Worm (Caenorhabditis elegans) whole organism, late embryonic: ENCODE results near the gene F15B9.8.

ENCODE experiments used
- F13H6.1 ChIP-seq: sonication (generic microtip); optimal IDR thresholded peaks from 2 replicates; lab custom pipeline; 2016; ENCODE audit warnings: missing genetic modification characterization, missing compliant biosample characterization
- T23F11.4 ChIP-seq: fragments of 200-800 bp; sonication (Bioruptor generic); optimal IDR thresholded peaks from 2 replicates; lab custom pipeline; 2018; ENCODE audit warnings: mild to moderate bottlenecking, missing genetic modification characterization, missing compliant biosample characterization
- Y22D7AL.16 ChIP-seq: sonication (generic microtip); optimal IDR thresholded peaks from 2 replicates; lab custom pipeline; 2016; ENCODE audit warnings: missing genetic modification characterization, missing compliant biosample characterization
- ceh-14 ChIP-seq: sonication (generic microtip); optimal IDR thresholded peaks from 2 replicates; lab custom pipeline; 2016; ENCODE audit warnings: missing genotype, missing genetic modification characterization, missing compliant biosample characterization
- ceh-18 ChIP-seq: sonication (generic microtip); optimal IDR thresholded peaks from 2 replicates; lab custom pipeline; 2016; ENCODE audit warnings: missing genetic modification characterization, missing compliant biosample characterization
- ceh-2 ChIP-seq: sonication (generic microtip); optimal IDR thresholded peaks from 2 replicates; lab custom pipeline; 2016; ENCODE audit warnings: missing genotype, missing genetic modification characterization, missing compliant biosample characterization
- ceh-31 ChIP-seq: sonication (generic microtip); optimal IDR thresholded peaks from 2 replicates; lab custom pipeline; 2016; ENCODE audit warnings: missing genetic modification characterization, missing compliant biosample characterization
- ceh-34 ChIP-seq: sonication (generic microtip); optimal IDR thresholded peaks from 2 replicates; lab custom pipeline; 2016; ENCODE audit warnings: mild to moderate bottlenecking, missing genetic modification characterization, missing compliant biosample characterization
- ceh-45 ChIP-seq: fragments of 200-800 bp; sonication (Bioruptor generic); IDR thresholded peaks from 2 replicates; pipeline ENCODE4 v1.3.6; 2022; ENCODE audit warnings: missing genetic modification reagents, missing genetic modification characterization, missing compliant biosample characterization
- ceh-48 ChIP-seq: sonication (generic microtip); optimal IDR thresholded peaks from 2 replicates; lab custom pipeline; 2016; ENCODE audit warnings: missing genetic modification characterization, inconsistent platforms, missing compliant biosample characterization
- ceh-9 ChIP-seq: sonication (generic microtip); optimal IDR thresholded peaks from 2 replicates; lab custom pipeline; 2016; ENCODE audit warnings: mild to moderate bottlenecking, missing genetic modification characterization, inconsistent platforms, missing compliant biosample characterization
- dve-1 ChIP-seq: sonication (generic microtip); optimal IDR thresholded peaks from 2 replicates; lab custom pipeline; 2017; ENCODE audit warnings: antibody characterized with exemption, mild to moderate bottlenecking, missing genetic modification characterization, missing compliant biosample characterization
- ets-4 ChIP-seq: sonication (generic microtip); optimal IDR thresholded peaks from 2 replicates; lab custom pipeline; 2016; ENCODE audit warnings: missing genetic modification characterization, missing compliant biosample characterization
- fkh-10 ChIP-seq: fragments of 150-350 bp; optimal IDR thresholded peaks from 2 replicates; lab custom pipeline; 2014; ENCODE audit warnings: missing biosample characterization, missing genetic modification reagents, missing genetic modification characterization
- gmeb-2 ChIP-seq: sonication (generic microtip); optimal IDR thresholded peaks from 2 replicates; lab custom pipeline; 2016; ENCODE audit warnings: missing genetic modification characterization, inconsistent platforms, missing compliant biosample characterization
- hlh-13 ChIP-seq: fragments of 200-800 bp; sonication (Bioruptor generic); optimal IDR thresholded peaks from 2 replicates; lab custom pipeline; 2018; ENCODE audit warnings: mild to moderate bottlenecking, missing genetic modification characterization, missing compliant biosample characterization
- hlh-15 ChIP-seq: sonication (generic microtip); optimal IDR thresholded peaks from 2 replicates; lab custom pipeline; 2016; ENCODE audit warnings: missing genetic modification characterization, missing compliant biosample characterization
- hlh-30 ChIP-seq: sonication (generic microtip); optimal IDR thresholded peaks from 2 replicates; lab custom pipeline; 2017; ENCODE audit warnings: antibody characterized with exemption, missing genetic modification characterization, missing compliant biosample characterization; ENCODE audit not compliant: insufficient read depth
- lim-6 ChIP-seq: sonication (generic microtip); optimal IDR thresholded peaks from 2 replicates; lab custom pipeline; 2016; ENCODE audit warnings: missing genetic modification characterization, missing compliant biosample characterization
- madf-2 ChIP-seq: sonication (generic microtip); optimal IDR thresholded peaks from 2 replicates; lab custom pipeline; 2017; ENCODE audit warnings: missing genetic modification characterization, missing compliant biosample characterization
- nhr-232 ChIP-seq: sonication (generic microtip); optimal IDR thresholded peaks from 2 replicates; lab custom pipeline; 2016; ENCODE audit warnings: missing genetic modification characterization, missing compliant biosample characterization
- pag-3 ChIP-seq: sonication (generic microtip); optimal IDR thresholded peaks from 2 replicates; lab custom pipeline; 2016; ENCODE audit warnings: missing compliant biosample characterization, missing genetic modification characterization, borderline replicate concordance
- pha-2 ChIP-seq: sonication (generic microtip); optimal IDR thresholded peaks from 2 replicates; lab custom pipeline; 2017; ENCODE audit warnings: mild to moderate bottlenecking, missing genetic modification characterization, missing compliant biosample characterization
- sox-2 ChIP-seq: fragments of 200-800 bp; sonication (Bioruptor generic); IDR thresholded peaks from 2 replicates; pipeline ENCODE4 v1.3.6; 2022; ENCODE audit warnings: missing genetic modification reagents, missing genetic modification characterization, missing compliant biosample characterization
- syd-9 ChIP-seq: sonication (generic microtip); optimal IDR thresholded peaks from 2 replicates; lab custom pipeline; 2016; ENCODE audit warnings: mild to moderate bottlenecking, missing genetic modification characterization, moderate library complexity, missing compliant biosample characterization
- tbx-2 ChIP-seq: sonication (generic microtip); optimal IDR thresholded peaks from 2 replicates; lab custom pipeline; 2016; ENCODE audit warnings: missing genetic modification characterization, missing compliant biosample characterization
- ttx-3 ChIP-seq: sonication (generic microtip); optimal IDR thresholded peaks from 2 replicates; lab custom pipeline; 2016; ENCODE audit warnings: missing genetic modification reagents, missing genetic modification characterization, missing compliant biosample characterization
- unc-3 ChIP-seq, 2 experiments: fragments of 200-800 bp in 1 of 2; sonication (Bioruptor generic) in 1 of 2; sonication (generic microtip) in 1 of 2; conservative IDR thresholded peaks in 1 of 2; optimal IDR thresholded peaks in 1 of 2; 2 replicates each; pipeline versions ENCODE4 v1.3.6 to Lab custom; 2016 to 2022; ENCODE audit warnings: missing compliant biosample characterization in 2 of 2, missing genetic modification characterization in 2 of 2, missing genetic modification reagents in 1 of 2
- unc-42 ChIP-seq: sonication (generic microtip); optimal IDR thresholded peaks from 2 replicates; lab custom pipeline; 2016; ENCODE audit warnings: missing genotype, missing genetic modification characterization, missing compliant biosample characterization
- unc-86 ChIP-seq: sonication (generic microtip); optimal IDR thresholded peaks from 2 replicates; lab custom pipeline; 2016; ENCODE audit warnings: missing genetic modification characterization, missing compliant biosample characterization

Gene F15B9.8

ce11 chrV:13018761-13019160, 30.4 kb downstream of the F15B9.8 start, which contains the start of gene fmi-1:
TSS of gene fmi-1 (plus strand) at chrV:13019061.
- TF ChIP-seq ets-4 (tag; lab: Kevin White, UChicago) (no peak), nhr-232 (tag; lab: Kevin White, UChicago) (no peak), dve-1 (tag; lab: Kevin White, UChicago) (no peak), ceh-9 (tag; lab: Kevin White, UChicago) (no peak), T23F11.4 (GFP tag; lab: Kevin White, UChicago) (no peak), ceh-31 (no peak), gmeb-2 (no peak), hlh-13 (GFP tag; lab: Kevin White, UChicago) (no peak), ceh-48 (tag; lab: Kevin White, UChicago) (no peak)

ce11 chrV:13020014-13020413, 31.7 kb downstream of the F15B9.8 start:
- TF ChIP-seq hlh-13 (GFP tag; lab: Kevin White, UChicago) (no peak), syd-9 (tag; lab: Kevin White, UChicago) (no peak), tbx-2 (tag; lab: Kevin White, UChicago) (no peak), gmeb-2 (no peak), unc-3 (GFP tag; conservative IDR thresholded peaks at IDR 0.05; lab: Robert Waterston, UW) (no peak), unc-3 (tag; optimal IDR thresholded peaks at IDR 0.05; lab: Kevin White, UChicago) (no peak), ceh-34 (tag; lab: Kevin White, UChicago) (no peak)

DNA sequence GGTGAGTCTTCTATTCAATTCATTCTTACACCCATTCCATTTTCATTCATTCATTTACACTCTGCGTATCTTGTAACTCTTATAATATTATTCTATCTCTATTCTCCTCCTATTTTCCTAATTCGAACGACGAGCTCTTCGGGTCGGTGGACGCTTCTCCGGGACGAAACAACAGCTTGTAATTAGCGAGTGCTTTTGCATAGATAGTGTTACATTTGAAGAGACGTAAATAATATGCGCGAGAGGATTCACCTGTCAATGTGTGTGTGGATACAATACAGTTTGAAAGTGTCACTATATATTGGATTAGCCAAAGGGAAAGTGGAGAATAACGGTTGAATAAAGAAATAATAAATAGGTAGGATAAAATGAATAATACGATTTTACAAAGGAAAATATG, 32.3 kb downstream of the F15B9.8 start:
- TF ChIP-seq madf-2 (tag; lab: Kevin White, UChicago) (no peak), gmeb-2 (no peak), ttx-3 (tag; lab: Kevin White, UChicago) (no peak), hlh-15 (tag; lab: Kevin White, UChicago) (no peak), ets-4 (tag; lab: Kevin White, UChicago) (no peak), F13H6.1 (tag; lab: Kevin White, UChicago) (no peak), ceh-31 (peak; percentile 35), ceh-18 (no peak)

DNA sequence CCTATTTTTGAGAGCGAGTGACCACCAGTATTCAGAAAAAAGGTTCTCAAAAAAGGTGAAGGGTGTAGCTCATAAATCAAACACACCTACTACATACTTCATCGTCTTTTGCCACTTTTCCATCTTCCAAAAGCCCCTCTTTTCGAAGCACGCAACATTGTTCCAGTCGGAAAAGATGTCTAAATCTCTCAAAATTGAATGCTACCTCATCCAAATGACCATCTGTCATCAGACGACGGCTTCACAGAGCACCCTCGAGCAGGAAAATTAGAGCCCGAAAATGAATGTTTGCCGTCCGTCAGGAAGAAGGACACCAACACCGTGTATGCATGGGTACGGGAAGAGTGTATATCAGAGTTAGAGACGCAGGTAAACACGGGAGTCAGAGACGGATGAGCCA, 33.2 kb downstream of the F15B9.8 start:
- no peak for TF ChIP-seq hlh-30

DNA sequence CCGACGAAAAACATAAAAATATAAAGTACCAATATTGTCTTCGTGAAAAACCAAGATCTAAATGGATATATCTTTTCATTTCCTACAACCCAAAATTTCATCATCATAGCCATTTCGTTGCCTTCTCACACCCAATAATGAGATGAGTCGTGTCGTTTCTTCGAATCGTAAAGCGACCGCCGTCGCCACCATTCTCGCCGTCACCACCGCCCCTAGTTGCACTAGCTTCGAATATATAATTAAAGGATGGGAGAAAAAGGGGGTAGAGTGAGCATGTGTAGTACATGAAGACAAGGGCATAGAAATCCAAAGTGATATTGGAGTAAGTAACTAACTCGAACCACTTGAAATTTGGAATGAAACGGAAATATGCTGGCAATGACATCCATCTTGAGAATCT, 33.9 kb downstream of the F15B9.8 start:
- TF ChIP-seq pag-3 (tag; lab: Kevin White, UChicago) (no peak), pha-2 (tag; lab: Kevin White, UChicago) (no peak), unc-42 (tag; lab: Kevin White, UChicago) (peak; percentile 70), unc-3 (GFP tag; conservative IDR thresholded peaks at IDR 0.05; lab: Robert Waterston, UW) (no peak), unc-3 (tag; optimal IDR thresholded peaks at IDR 0.05; lab: Kevin White, UChicago) (no peak), ceh-31 (peak; percentile 35), unc-86 (tag; lab: Kevin White, UChicago) (no peak), Y22D7AL.16 (tag; lab: Kevin White, UChicago) (no peak), nhr-232 (tag; lab: Kevin White, UChicago) (no peak), ceh-14 (peak; percentile 8)

ce11 chrV:13024499-13024898, 36.1 kb downstream of the F15B9.8 start:
- no peak for TF ChIP-seq ttx-3 (tag; lab: Kevin White, UChicago)
- TF ChIP-seq lim-6 = no peak
- TF ChIP-seq fkh-10 (GFP tag; lab: Kevin White, UChicago) = peak; percentile 64
- TF ChIP-seq ceh-45 = no peak
- peak; percentile 8; the same call in 1 of the 2 replicates for TF ChIP-seq sox-2
- TF ChIP-seq ceh-31 = peak; percentile 60
- TF ChIP-seq unc-42 (tag; lab: Kevin White, UChicago) = peak; percentile 99
- no peak for TF ChIP-seq ceh-2 (tag; lab: Kevin White, UChicago)
